Fruit fly (Drosophila melanogaster): Measurements from ENCODE around the gene Cul6.

DNA sequence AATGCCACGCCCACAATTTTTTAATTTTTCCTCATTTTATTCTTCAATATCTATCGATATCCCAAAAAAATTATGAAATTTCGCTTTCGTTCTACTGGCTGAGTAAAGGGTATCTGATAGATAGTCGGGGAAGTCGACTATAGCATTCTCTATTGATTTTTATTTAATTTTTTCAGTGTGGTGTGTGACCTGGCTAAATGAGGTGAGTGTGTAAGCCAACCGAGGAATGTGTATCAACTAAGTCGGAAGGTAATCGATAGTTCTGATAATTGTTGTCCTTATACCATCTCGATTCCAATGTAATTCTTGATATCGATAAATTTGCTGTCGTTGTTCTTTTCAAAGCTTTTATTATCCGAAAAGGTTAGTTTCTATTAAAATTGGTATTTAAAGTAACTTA is 5.0 kb downstream of the Cul6 start, which contains the start of gene CG11263:
- TF ChIP-seq pad (GFP tag; optimal IDR thresholded peaks at IDR 0.05) (no peak), Clk (GFP tag; optimal IDR thresholded peaks at IDR 0.05) (no peak), CG14711 (tag; optimal IDR thresholded peaks at IDR 0.05) (no peak), Mnt (GFP tag; optimal IDR thresholded peaks at IDR 0.05) (no peak), Crg-1 (GFP tag; optimal IDR thresholded peaks at IDR 0.05) (no peak), Hr96 (GFP tag; optimal IDR thresholded peaks at IDR 0.05) (no peak), CG1620 (GFP tag; optimal IDR thresholded peaks at IDR 0.05) (no peak), kay (GFP tag; ENCODE audit: borderline replicate concordance) (no peak), ovo (GFP tag; optimal IDR thresholded peaks at IDR 0.05) (no peak), CG7045 (GFP tag; optimal IDR thresholded peaks at IDR 0.05) (no peak), cic (GFP tag; optimal IDR thresholded peaks at IDR 0.05) (no peak), CG12768 (GFP tag; optimal IDR thresholded peaks at IDR 0.05) (no peak), CG33017 (tag; optimal IDR thresholded peaks at IDR 0.05) (no peak)

Data from whole organism, adult.